Fruit fly (Drosophila melanogaster) whole organism, embryonic: ENCODE data around the gene CG9643.

Experiments
- Antp ChIP-seq: fragments of 200-800 bp; sonication (Bioruptor generic); optimal IDR thresholded peaks from 3 replicates; lab custom pipeline; 2016; ENCODE audit warnings: missing biosample characterization, missing genetic modification characterization
- Atf3 ChIP-seq: fragments of 200-800 bp; sonication (Bioruptor generic); optimal IDR thresholded peaks from 3 replicates; lab custom pipeline; 2016; ENCODE audit warnings: missing biosample characterization, missing genetic modification characterization
- BEAF-32 ChIP-seq: fragments of 200-800 bp; sonication (Bioruptor generic); optimal IDR thresholded peaks from 3 replicates; lab custom pipeline; 2017; ENCODE audit warnings: missing biosample characterization, missing genetic modification characterization, mild to moderate bottlenecking, moderate library complexity, missing genetic modification reagents
- Bgb ChIP-seq: fragments of 200-800 bp; sonication (Bioruptor generic); IDR thresholded peaks from 2 replicates; pipeline ENCODE4 v1.3.6; 2022; ENCODE audit warnings: missing biosample characterization, missing genetic modification characterization; ENCODE audit not compliant: partially characterized antibody
- Bteb2 ChIP-seq: fragments of 200-800 bp; sonication (Bioruptor generic); optimal IDR thresholded peaks from 2 replicates; lab custom pipeline; 2016; ENCODE audit warnings: missing biosample characterization, missing genetic modification characterization
- CG10366 ChIP-seq: fragments of 200-800 bp; sonication (Bioruptor generic); IDR thresholded peaks from 2 replicates; pipeline ENCODE4 v1.3.6; 2022; ENCODE audit warnings: missing biosample characterization, missing genetic modification characterization
- CG10543 ChIP-seq: fragments of 200-800 bp; sonication (Bioruptor generic); optimal IDR thresholded peaks from 3 replicates; lab custom pipeline; 2017; ENCODE audit warnings: missing biosample characterization, mild to moderate bottlenecking, missing genetic modification characterization, moderate library complexity
- CG11560 ChIP-seq: fragments of 200-800 bp; sonication (Bioruptor generic); IDR thresholded peaks from 3 replicates; pipeline ENCODE4 v1.3.6; 2022; ENCODE audit warnings: missing biosample characterization, missing genetic modification characterization
- CG11695 ChIP-seq: fragments of 200-800 bp; sonication (Bioruptor generic); IDR thresholded peaks from 3 replicates; pipeline ENCODE4 v1.3.6; 2022; ENCODE audit warnings: missing biosample characterization, missing genetic modification characterization
- CG13287 ChIP-seq: fragments of 200-800 bp; sonication (Bioruptor generic); IDR thresholded peaks from 2 replicates; pipeline ENCODE4 v1.3.6; 2022; ENCODE audit warnings: missing biosample characterization, missing genetic modification characterization; ENCODE audit not compliant: partially characterized antibody
- CG13424 ChIP-seq: fragments of 200-800 bp; sonication (Bioruptor generic); optimal IDR thresholded peaks from 2 replicates; lab custom pipeline; 2019; ENCODE audit warnings: missing biosample characterization, mild to moderate bottlenecking, missing genetic modification characterization, moderate library complexity
- CG14441 ChIP-seq: fragments of 200-800 bp; sonication (Bioruptor generic); IDR thresholded peaks from 2 replicates; pipeline ENCODE4 v1.3.6; 2022; ENCODE audit warnings: missing biosample characterization, missing genetic modification characterization
- CG1792 ChIP-seq: fragments of 200-800 bp; sonication (Bioruptor generic); optimal IDR thresholded peaks from 2 replicates; lab custom pipeline; 2016; ENCODE audit warnings: missing biosample characterization, missing genetic modification characterization
- CG18011 ChIP-seq: fragments of 200-800 bp; sonication (Bioruptor generic); optimal IDR thresholded peaks from 2 replicates; lab custom pipeline; 2017; ENCODE audit warnings: missing biosample characterization, missing genetic modification characterization, mild to moderate bottlenecking, moderate library complexity, missing genotype
- CG2875 ChIP-seq: fragments of 200-800 bp; sonication (Bioruptor generic); optimal IDR thresholded peaks from 2 replicates; lab custom pipeline; 2017; ENCODE audit warnings: missing biosample characterization, mild to moderate bottlenecking, missing genetic modification characterization, missing genetic modification reagents
- CG33557 ChIP-seq: fragments of 200-800 bp; sonication (Bioruptor generic); optimal IDR thresholded peaks from 2 replicates; lab custom pipeline; 2019; ENCODE audit warnings: missing biosample characterization, mild to moderate bottlenecking, missing genetic modification characterization, moderate library complexity
- CG5180 ChIP-seq: fragments of 200-800 bp; sonication (Bioruptor generic); optimal IDR thresholded peaks from 3 replicates; lab custom pipeline; 2017; ENCODE audit warnings: missing biosample characterization, missing genetic modification characterization, mild to moderate bottlenecking, moderate library complexity, missing genetic modification reagents
- CG6813 ChIP-seq: fragments of 200-800 bp; sonication (Bioruptor generic); optimal IDR thresholded peaks from 2 replicates; lab custom pipeline; 2017; ENCODE audit warnings: missing biosample characterization, missing genetic modification characterization, mild to moderate bottlenecking, moderate library complexity, missing genetic modification reagents
- CG7556 ChIP-seq: fragments of 200-800 bp; sonication (Bioruptor generic); optimal IDR thresholded peaks from 2 replicates; lab custom pipeline; 2017; ENCODE audit warnings: missing biosample characterization, mild to moderate bottlenecking, missing genetic modification characterization
- CG9932 ChIP-seq: fragments of 200-800 bp; sonication (Bioruptor generic); IDR thresholded peaks from 2 replicates; pipeline ENCODE4 v1.3.6; 2022; ENCODE audit warnings: missing biosample characterization, missing genetic modification characterization
- Dfd ChIP-seq, 2 experiments: fragments of >200 bp; optimal IDR thresholded peaks; 2 replicates each; lab custom pipeline; 2017; ENCODE audit warnings: missing biosample characterization in 2 of 2, missing genetic modification characterization in 2 of 2
- Dp ChIP-seq: fragments of 200-800 bp; sonication (Bioruptor generic); optimal IDR thresholded peaks from 2 replicates; lab custom pipeline; 2018; ENCODE audit warnings: missing biosample characterization, mild to moderate bottlenecking, missing genetic modification characterization, moderate library complexity
- H15 ChIP-seq: fragments of 200-800 bp; sonication (Bioruptor generic); IDR thresholded peaks from 3 replicates; pipeline ENCODE4 v1.3.6; 2022; ENCODE audit warnings: missing biosample characterization, missing genetic modification characterization
- Hr78 ChIP-seq, 2 experiments: fragments of 200-800 bp in 1 of 2; fragments of >200 bp in 1 of 2; sonication (Bioruptor generic) in 1 of 2; optimal IDR thresholded peaks; 2 replicates each; lab custom pipeline; 2017 to 2019; ENCODE audit warnings: missing biosample characterization in 2 of 2, missing genetic modification characterization in 2 of 2, mild to moderate bottlenecking in 1 of 2, moderate library complexity in 1 of 2
- Mrtf ChIP-seq: fragments of 200-800 bp; sonication (Bioruptor generic); IDR thresholded peaks from 3 replicates; pipeline ENCODE4 v1.3.6; 2022; ENCODE audit warnings: missing biosample characterization, missing genetic modification characterization
- Sox100B ChIP-seq: fragments of 200-800 bp; sonication (Bioruptor generic); optimal IDR thresholded peaks from 3 replicates; lab custom pipeline; 2018; ENCODE audit warnings: missing biosample characterization, mild to moderate bottlenecking, missing genetic modification characterization
- Sry-β ChIP-seq: fragments of 200-800 bp; sonication (Bioruptor generic); optimal IDR thresholded peaks from 2 replicates; lab custom pipeline; 2018; ENCODE audit warnings: missing biosample characterization, mild to moderate bottlenecking, missing genetic modification characterization, moderate library complexity
- Xrp1 ChIP-seq: fragments of 200-800 bp; sonication (Bioruptor generic); IDR thresholded peaks from 2 replicates; pipeline ENCODE4 v1.3.6; 2022; ENCODE audit warnings: missing biosample characterization, missing genetic modification characterization
- abd-A ChIP-seq: fragments of 200-800 bp; sonication (Bioruptor generic); optimal IDR thresholded peaks from 3 replicates; lab custom pipeline; 2019; ENCODE audit warnings: missing biosample characterization, mild to moderate bottlenecking, missing genetic modification characterization, moderate library complexity
- ash1 ChIP-seq: fragments of 200-800 bp; sonication (Bioruptor generic); optimal IDR thresholded peaks from 2 replicates; lab custom pipeline; 2018; ENCODE audit warnings: missing biosample characterization, mild to moderate bottlenecking, missing genetic modification characterization
- az2 ChIP-seq: fragments of 200-800 bp; sonication (Bioruptor generic); optimal IDR thresholded peaks from 3 replicates; lab custom pipeline; 2016; ENCODE audit warnings: missing biosample characterization, missing genetic modification characterization
- bowl ChIP-seq: fragments of 200-800 bp; sonication (Bioruptor generic); IDR thresholded peaks from 2 replicates; pipeline ENCODE4 v1.3.6; 2022; ENCODE audit warnings: missing biosample characterization, missing genetic modification characterization
- chinmo ChIP-seq: fragments of 200-800 bp; sonication (Bioruptor generic); IDR thresholded peaks from 4 replicates; pipeline ENCODE4 v1.3.6; 2022; ENCODE audit warnings: missing biosample characterization, missing genetic modification characterization; ENCODE audit not compliant: partially characterized antibody
- croc ChIP-seq: fragments of 200-800 bp; sonication (Bioruptor generic); conservative IDR thresholded peaks from 3 replicates; pipeline ENCODE4 v1.3.6; 2022; ENCODE audit warnings: missing biosample characterization, missing genetic modification characterization
- danr ChIP-seq: fragments of 200-800 bp; sonication (Bioruptor generic); IDR thresholded peaks from 2 replicates; pipeline ENCODE4 v1.3.6; 2022; ENCODE audit warnings: missing biosample characterization, missing genetic modification characterization
- grau ChIP-seq: fragments of 200-800 bp; optimal IDR thresholded peaks from 3 replicates; lab custom pipeline; 2019; ENCODE audit warnings: missing biosample characterization, mild to moderate bottlenecking, missing genetic modification characterization, moderate library complexity
- insv ChIP-seq, 2 experiments: fragments of 200-800 bp; sonication (Bioruptor generic); optimal IDR thresholded peaks; 3 replicates each; lab custom pipeline; 2016 to 2018; ENCODE audit warnings: missing biosample characterization in 2 of 2, missing genetic modification characterization in 2 of 2
- klu ChIP-seq: fragments of 200-800 bp; sonication (Bioruptor generic); IDR thresholded peaks from 2 replicates; pipeline ENCODE4 v1.3.6; 2022; ENCODE audit warnings: missing biosample characterization, missing genetic modification characterization
- oc ChIP-seq: fragments of 200-800 bp; sonication (Bioruptor generic); optimal IDR thresholded peaks from 2 replicates; lab custom pipeline; 2018; ENCODE audit warnings: missing biosample characterization, mild to moderate bottlenecking, missing genetic modification characterization, moderate library complexity
- onecut ChIP-seq: fragments of 200-800 bp; sonication (Bioruptor generic); IDR thresholded peaks from 2 replicates; pipeline ENCODE4 v1.3.6; 2022; ENCODE audit warnings: missing biosample characterization, missing genetic modification characterization
- pan ChIP-seq, 4 experiments: fragments of >200 bp in 3 of 4; fragments of 200-800 bp in 1 of 4; sonication (Bioruptor generic) in 1 of 4; optimal IDR thresholded peaks in 3 of 4; IDR thresholded peaks in 1 of 4; 2 replicates each; pipeline versions ENCODE4 v1.3.6 to Lab custom; 2017 to 2022; ENCODE audit warnings: missing biosample characterization in 2 of 4, missing genetic modification characterization in 2 of 4, mixed read lengths in 1 of 4
- phol ChIP-seq: fragments of 200-800 bp; sonication (Bioruptor generic); optimal IDR thresholded peaks from 3 replicates; lab custom pipeline; 2018; ENCODE audit warnings: missing biosample characterization, mild to moderate bottlenecking, missing genetic modification characterization, moderate library complexity
- pros ChIP-seq: fragments of 200-800 bp; sonication (Bioruptor generic); optimal IDR thresholded peaks from 3 replicates; lab custom pipeline; 2019; ENCODE audit warnings: missing biosample characterization, mild to moderate bottlenecking, missing genetic modification characterization, moderate library complexity
- rib ChIP-seq: fragments of 200-800 bp; sonication (Bioruptor generic); IDR thresholded peaks from 2 replicates; pipeline ENCODE4 v1.3.6; 2022; ENCODE audit warnings: missing biosample characterization, missing genetic modification characterization
- sima ChIP-seq: fragments of 200-800 bp; sonication (Bioruptor generic); optimal IDR thresholded peaks from 2 replicates; lab custom pipeline; 2016; ENCODE audit warnings: missing biosample characterization, missing genetic modification characterization
- sna ChIP-seq: fragments of 200-800 bp; sonication (Bioruptor generic); IDR thresholded peaks from 2 replicates; pipeline ENCODE4 v1.3.6; 2022; ENCODE audit warnings: missing biosample characterization, missing genetic modification characterization; ENCODE audit not compliant: partially characterized antibody
- tin ChIP-seq: fragments of 200-800 bp; sonication (Bioruptor generic); optimal IDR thresholded peaks from 3 replicates; lab custom pipeline; 2016; ENCODE audit warnings: missing biosample characterization, missing genetic modification characterization
- toy ChIP-seq: fragments of 200-800 bp; sonication (Bioruptor generic); IDR thresholded peaks from 2 replicates; pipeline ENCODE4 v1.3.6; 2022; ENCODE audit warnings: missing biosample characterization, missing genetic modification characterization
- trh ChIP-seq: fragments of 200-800 bp; sonication (Bioruptor generic); optimal IDR thresholded peaks from 2 replicates; lab custom pipeline; 2016; ENCODE audit warnings: missing biosample characterization, missing genetic modification characterization
- z ChIP-seq: fragments of 200-800 bp; sonication (Bioruptor generic); IDR thresholded peaks from 3 replicates; pipeline ENCODE4 v1.3.6; 2022; ENCODE audit warnings: missing biosample characterization, missing genetic modification characterization

Gene CG9643

DNA sequence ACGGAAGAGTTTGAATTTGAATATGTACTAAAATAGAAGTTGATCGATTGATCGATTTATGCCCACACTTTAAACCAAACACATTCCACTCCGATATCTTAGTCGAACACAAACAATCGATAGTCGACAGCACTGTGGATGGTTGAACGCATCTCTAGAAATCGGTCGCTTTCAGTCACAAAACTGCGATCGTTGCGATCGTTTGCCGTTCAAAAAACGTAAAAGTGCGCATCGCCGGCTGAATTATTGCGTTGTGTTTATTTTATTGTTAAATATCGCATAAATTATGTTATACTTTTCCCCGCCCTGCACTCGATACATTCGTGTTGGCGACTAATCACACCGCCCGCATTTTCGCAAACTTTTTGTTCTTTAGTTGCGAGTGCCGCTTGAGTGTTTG, 20.0 kb upstream of the CG9643 start, which contains the start of gene Ccdc85 (continued):
- TF ChIP-seq Bteb2 (no peak), Sry-β (peak; percentile 3), CG6813 (no peak), klu (no peak), insv (GFP tag; optimal IDR thresholded peaks at IDR 0.05; lab: Kevin White, UChicago) (no peak), bowl (GFP tag; lab: Robert Waterston, UW) (no peak), Bgb (GFP tag; lab: Robert Waterston, UW) (peak; percentile 98), CG13424 (peak; percentile 14), BEAF-32 (GFP tag; lab: Kevin White, UChicago) (peak; percentile 84), Atf3 (GFP tag; lab: Kevin White, UChicago) (no peak), CG11695 (GFP tag; lab: Robert Waterston, UW) (no peak), CG7556 (GFP tag; lab: Kevin White, UChicago) (no peak), CG2875 (no peak), Sox100B (no peak), CG9932 (GFP tag; lab: Robert Waterston, UW) (peak; percentile 6; the same call in 1 of the 2 replicates), trh (GFP tag; lab: Kevin White, UChicago) (no peak), CG13287 (GFP tag; lab: Robert Waterston, UW) (peak; percentile 96), pros (GFP tag; lab: Kevin White, UChicago) (no peak), CG1792 (GFP tag; lab: Kevin White, UChicago) (no peak), CG14441 (GFP tag; lab: Robert Waterston, UW) (no peak), az2 (no peak), Dfd (GFP tag; optimal IDR thresholded peaks at IDR 0.05; lab: Kevin White, UChicago) (no peak), Hr78 (GFP tag; optimal IDR thresholded peaks at IDR 0.05; lab: Kevin White, UChicago) (no peak), Xrp1 (no peak), croc (GFP tag; lab: Robert Waterston, UW) (no peak), sna (peak; percentile 96), toy (GFP tag; lab: Robert Waterston, UW) (no peak), Dp (peak; percentile 67), CG33557 (peak; percentile 7), CG10366 (GFP tag; lab: Robert Waterston, UW) (no peak), rib (GFP tag; lab: Robert Waterston, UW) (no peak), tin (GFP tag; lab: Kevin White, UChicago) (no peak), sima (no peak), pan (optimal IDR thresholded peaks at IDR 0.05; lab: Kevin White, UChicago) (no peak), pan (GFP tag; optimal IDR thresholded peaks at IDR 0.05 in 1 of 2, IDR thresholded peaks at IDR 0.05 in 1 of 2) (no peak), CG5180 (GFP tag; lab: Kevin White, UChicago) (no peak), chinmo (peak; percentile 98), Mrtf (GFP tag; lab: Robert Waterston, UW) (no peak), CG18011 (GFP tag; lab: Kevin White, UChicago) (no peak), danr (no peak), oc (tag; lab: Kevin White, UChicago) (no peak), onecut (peak; percentile 10; the same call in 1 of the 2 replicates), z (GFP tag; lab: Robert Waterston, UW) (no peak), phol (tag; lab: Kevin White, UChicago) (peak; percentile 33), H15 (GFP tag; lab: Robert Waterston, UW) (no peak), Antp (GFP tag; lab: Kevin White, UChicago) (no peak), ash1 (GFP tag; lab: Kevin White, UChicago) (no peak), abd-A (tag; lab: Kevin White, UChicago) (no peak), CG10543 (no peak), grau (tag; lab: Kevin White, UChicago) (peak; percentile 17), CG11560 (tag; lab: Robert Waterston, UW) (peak; percentile 50; the same call in 1 of the 3 replicates)
